Worm (Caenorhabditis elegans): ENCODE results near the gene msp-49.

DNA sequence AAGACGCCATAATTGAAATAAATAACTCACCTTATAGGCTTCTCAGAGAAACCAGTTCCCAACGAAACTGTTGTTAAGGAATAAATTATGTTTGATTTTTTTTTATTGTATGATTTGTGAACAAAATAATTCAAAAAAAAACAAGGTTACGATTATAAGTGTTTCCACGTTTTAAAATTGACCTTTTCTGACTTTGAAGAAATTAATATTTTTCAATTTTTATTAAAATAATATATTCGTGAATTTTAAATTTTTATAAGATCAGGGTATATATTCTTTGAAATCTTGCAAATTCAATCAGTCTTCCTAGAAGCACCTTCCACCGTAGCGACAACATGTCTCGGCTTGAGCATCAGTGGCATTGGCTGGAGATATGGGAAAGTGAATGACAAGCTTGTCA lies 19.8 kb upstream of the msp-49 start, which contains the start of gene C27D6.3:
- TF ChIP-seq T26A5.8 (tag; optimal IDR thresholded peaks at IDR 0.05) (no peak), ets-4 (GFP tag; optimal IDR thresholded peaks at IDR 0.05) (no peak), athp-1 (tag; optimal IDR thresholded peaks at IDR 0.05) (no peak), snpc-4 (GFP tag; optimal IDR thresholded peaks at IDR 0.05) (no peak), snpc-4 (tag; optimal IDR thresholded peaks at IDR 0.05) (no peak), ztf-28 (GFP tag; IDR thresholded peaks at IDR 0.05) (no peak)

Measured in whole organism, young adult.